Worm (Caenorhabditis elegans) whole organism, L1 larva: ENCODE measurements around the gene W03F8.4.

Source experiments
- ama-1 ChIP-seq: fragments of 150-350 bp; optimal IDR thresholded peaks from 2 replicates; lab custom pipeline; 2014
- ces-1 ChIP-seq: fragments of 150-350 bp; optimal IDR thresholded peaks from 2 replicates; lab custom pipeline; 2014; ENCODE audit warnings: missing biosample characterization, missing genetic modification reagents, missing genetic modification characterization
- dpl-1 ChIP-seq, 3 experiments: fragments of 150-350 bp in 2 of 3; sonication (generic microtip) in 1 of 3; optimal IDR thresholded peaks; 2 replicates each; lab custom pipeline; 2014 to 2017; ENCODE audit warnings: missing biosample characterization in 3 of 3, missing genetic modification characterization in 3 of 3, missing genetic modification reagents in 3 of 3
- tbx-2 ChIP-seq: sonication (generic microtip); optimal IDR thresholded peaks from 2 replicates; lab custom pipeline; 2016; ENCODE audit warnings: missing genetic modification characterization, missing compliant biosample characterization
- unc-130 ChIP-seq: fragments of 150-350 bp; optimal IDR thresholded peaks from 2 replicates; lab custom pipeline; 2017; ENCODE audit warnings: missing biosample characterization, missing genetic modification characterization, inconsistent platforms

DNA sequence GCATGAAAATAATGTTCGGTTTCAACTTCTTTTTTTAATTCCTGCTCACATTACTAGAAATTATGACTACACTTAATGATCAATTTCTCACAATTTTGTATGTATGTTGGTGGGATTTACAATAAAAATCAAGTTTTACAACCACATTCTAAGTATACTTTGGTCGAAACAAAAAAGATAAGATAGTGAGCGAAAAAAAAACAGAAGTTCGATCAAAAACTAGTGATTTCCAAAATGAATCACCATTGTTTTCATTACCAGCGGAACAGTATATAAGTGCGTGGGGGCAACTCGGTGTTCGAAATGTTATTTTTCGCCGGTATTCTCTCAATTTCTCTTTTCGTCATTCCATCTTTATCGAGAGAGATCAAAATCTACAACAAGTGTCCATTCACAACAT lies 46.6 kb downstream of the W03F8.4 start, which contains the start of gene thn-5:
- TF ChIP-seq ces-1 (GFP tag; lab: Kevin White, UChicago) (no peak), ama-1 (lab: Kevin White, UChicago) (no peak), tbx-2 (tag; lab: Kevin White, UChicago) (no peak), dpl-1 (GFP tag; optimal IDR thresholded peaks at IDR 0.05; lab: Kevin White, UChicago) (no peak), unc-130 (tag; lab: Kevin White, UChicago) (no peak)
